Worm (Caenorhabditis elegans) whole organism, L3 larva: ENCODE data around the gene F54H5.5.

Source experiments
- R02D3.7 ChIP-seq: fragments of 150-350 bp; optimal IDR thresholded peaks from 2 replicates; lab custom pipeline; 2014; ENCODE audit warnings: missing biosample characterization, missing genetic modification characterization
- ZK546.5 ChIP-seq: sonication (generic microtip); optimal IDR thresholded peaks from 2 replicates; lab custom pipeline; 2017; ENCODE audit warnings: missing biosample characterization, missing genetic modification characterization
- ama-1 ChIP-seq: fragments of 150-350 bp; optimal IDR thresholded peaks from 2 replicates; lab custom pipeline; 2018
- ceh-16 ChIP-seq: sonication (generic microtip); optimal IDR thresholded peaks from 2 replicates; lab custom pipeline; 2017; ENCODE audit warnings: missing biosample characterization, missing genetic modification characterization
- ceh-28 ChIP-seq: fragments of 150-350 bp; optimal IDR thresholded peaks from 2 replicates; lab custom pipeline; 2014; ENCODE audit warnings: missing biosample characterization, missing genetic modification reagents, missing genetic modification characterization
- ceh-9 ChIP-seq: sonication (generic microtip); optimal IDR thresholded peaks from 2 replicates; lab custom pipeline; 2018; ENCODE audit warnings: missing biosample characterization, missing genetic modification characterization
- daf-12 ChIP-seq: fragments of 150-350 bp; optimal IDR thresholded peaks from 2 replicates; lab custom pipeline; 2014; ENCODE audit warnings: missing biosample characterization, missing genetic modification reagents, missing genetic modification characterization
- egl-27 ChIP-seq: sonication (generic microtip); optimal IDR thresholded peaks from 4 replicates; lab custom pipeline; 2017; ENCODE audit warnings: missing biosample characterization, missing genetic modification reagents, missing genetic modification characterization
- egl-5 ChIP-seq: fragments of 150-350 bp; optimal IDR thresholded peaks from 2 replicates; lab custom pipeline; 2017; ENCODE audit warnings: missing biosample characterization, missing genetic modification reagents, missing genetic modification characterization, inconsistent platforms
- elt-1 ChIP-seq: fragments of 150-350 bp; optimal IDR thresholded peaks from 2 replicates; lab custom pipeline; 2014; ENCODE audit warnings: missing biosample characterization, missing genetic modification characterization
- elt-2 ChIP-seq: sonication (generic microtip); optimal IDR thresholded peaks from 2 replicates; lab custom pipeline; 2016; ENCODE audit warnings: missing genetic modification reagents, mild to moderate bottlenecking, missing genetic modification characterization, missing compliant biosample characterization
- eor-1 ChIP-seq, 2 experiments: fragments of 150-350 bp; optimal IDR thresholded peaks; 2 replicates each; lab custom pipeline; 2014 to 2018; ENCODE audit warnings: missing biosample characterization in 2 of 2, missing genetic modification characterization in 2 of 2
- fkh-2 ChIP-seq: fragments of 150-350 bp; optimal IDR thresholded peaks from 2 replicates; lab custom pipeline; 2014; ENCODE audit warnings: missing biosample characterization, missing genetic modification reagents, missing genetic modification characterization
- hmg-11 ChIP-seq: sonication (generic microtip); optimal IDR thresholded peaks from 2 replicates; lab custom pipeline; 2016; ENCODE audit warnings: missing genetic modification characterization, missing compliant biosample characterization
- lin-39 ChIP-seq: fragments of 150-350 bp; optimal IDR thresholded peaks from 2 replicates; lab custom pipeline; 2018; ENCODE audit warnings: missing biosample characterization, missing genetic modification reagents, missing genetic modification characterization
- mml-1 ChIP-seq: fragments of 150-350 bp; sonication (generic microtip); optimal IDR thresholded peaks from 3 replicates; lab custom pipeline; 2014; ENCODE audit warnings: missing biosample characterization, missing genetic modification characterization
- nfya-1 ChIP-seq: sonication (generic microtip); optimal IDR thresholded peaks from 2 replicates; lab custom pipeline; 2017; ENCODE audit warnings: missing genetic modification characterization, mild to moderate bottlenecking, missing compliant biosample characterization, antibody characterized with exemption, moderate library complexity; ENCODE audit not compliant: insufficient read depth
- nhr-11 ChIP-seq: fragments of 150-350 bp; optimal IDR thresholded peaks from 2 replicates; lab custom pipeline; 2014; ENCODE audit warnings: missing biosample characterization, missing genetic modification characterization
- nhr-25 ChIP-seq: sonication (generic microtip); optimal IDR thresholded peaks from 2 replicates; lab custom pipeline; 2017; ENCODE audit warnings: missing biosample characterization, missing genetic modification characterization
- nhr-28 ChIP-seq: fragments of 150-350 bp; optimal IDR thresholded peaks from 2 replicates; lab custom pipeline; 2014; ENCODE audit warnings: missing biosample characterization, missing genetic modification characterization
- nhr-43 ChIP-seq: sonication (generic microtip); optimal IDR thresholded peaks from 2 replicates; lab custom pipeline; 2016; ENCODE audit warnings: mild to moderate bottlenecking, missing genetic modification characterization, missing compliant biosample characterization; ENCODE audit not compliant: poor library complexity, severe bottlenecking
- nhr-67 ChIP-seq: fragments of 150-350 bp; optimal IDR thresholded peaks from 2 replicates; lab custom pipeline; 2014; ENCODE audit warnings: missing biosample characterization, missing genetic modification characterization
- nhr-77 ChIP-seq: fragments of 150-350 bp; optimal IDR thresholded peaks from 2 replicates; lab custom pipeline; 2014; ENCODE audit warnings: missing biosample characterization, missing genetic modification characterization
- pqm-1 ChIP-seq: fragments of 150-350 bp; optimal IDR thresholded peaks from 2 replicates; lab custom pipeline; 2017; ENCODE audit warnings: missing biosample characterization, missing genetic modification characterization, inconsistent platforms
- sea-2 ChIP-seq: fragments of 150-350 bp; sonication (generic microtip); optimal IDR thresholded peaks from 4 replicates; lab custom pipeline; 2014; ENCODE audit warnings: missing biosample characterization, missing genetic modification reagents, missing genetic modification characterization
- skn-1 ChIP-seq: fragments of 150-350 bp; optimal IDR thresholded peaks from 2 replicates; lab custom pipeline; 2014; ENCODE audit warnings: missing biosample characterization, missing genetic modification characterization
- snpc-4 ChIP-seq: fragments of 150-350 bp; optimal IDR thresholded peaks from 2 replicates; lab custom pipeline; 2014; ENCODE audit warnings: missing biosample characterization, missing genetic modification characterization
- unc-39 ChIP-seq: sonication (generic microtip); optimal IDR thresholded peaks from 4 replicates; lab custom pipeline; 2017; ENCODE audit warnings: missing biosample characterization, missing genetic modification characterization
- unc-62 ChIP-seq: fragments of 150-350 bp; sonication (generic microtip); optimal IDR thresholded peaks from 4 replicates; lab custom pipeline; 2014; ENCODE audit warnings: missing biosample characterization, missing genetic modification reagents, missing genetic modification characterization
- ztf-11 ChIP-seq: fragments of 150-350 bp; optimal IDR thresholded peaks from 2 replicates; lab custom pipeline; 2014; ENCODE audit warnings: missing biosample characterization, missing genetic modification characterization
- ztf-4 ChIP-seq: fragments of 150-350 bp; optimal IDR thresholded peaks from 2 replicates; lab custom pipeline; 2014; ENCODE audit warnings: missing biosample characterization, missing genetic modification characterization

The F54H5.5 gene

DNA sequence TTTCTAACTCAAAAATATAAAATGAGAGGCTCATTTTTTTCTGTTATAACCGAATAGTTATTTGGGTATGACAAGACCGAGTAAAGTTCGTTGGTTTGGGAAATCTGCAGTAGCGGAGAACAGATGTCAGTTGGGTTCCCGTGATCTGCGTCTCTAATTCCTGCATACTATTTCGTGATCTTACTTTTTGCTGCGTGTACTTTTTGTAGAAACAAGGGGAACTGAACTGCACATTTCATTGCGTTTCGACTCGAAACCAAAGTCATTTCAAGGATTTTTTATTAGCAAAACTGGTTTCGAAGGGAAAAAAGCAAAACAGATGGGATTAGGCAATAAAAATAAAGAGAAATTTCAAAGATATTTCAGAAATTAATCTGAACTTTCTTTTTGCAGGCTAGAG, 19.8 kb upstream of the F54H5.5 start:
- TF ChIP-seq ceh-9 (tag; lab: Kevin White, UChicago) (no peak), nhr-11 (tag; lab: Kevin White, UChicago) (no peak), ZK546.5 (tag; lab: Kevin White, UChicago) (no peak), egl-5 (tag; lab: Kevin White, UChicago) (no peak), sea-2 (GFP tag; lab: Kevin White, UChicago) (no peak), lin-39 (no peak), eor-1 (tag; optimal IDR thresholded peaks at IDR 0.05; lab: Kevin White, UChicago) (no peak), ztf-4 (tag; lab: Kevin White, UChicago) (no peak), ceh-28 (no peak), nhr-28 (no peak), nfya-1 (tag; lab: Kevin White, UChicago) (no peak), skn-1 (tag; lab: Kevin White, UChicago) (no peak), nhr-25 (tag; lab: Kevin White, UChicago) (no peak), ama-1 (lab: Kevin White, UChicago) (no peak), nhr-77 (no peak), R02D3.7 (tag; lab: Kevin White, UChicago) (no peak)

- TF ChIP-seq lin-39 (peak; percentile 20), ama-1 (lab: Kevin White, UChicago) (no peak), fkh-2 (tag; lab: Kevin White, UChicago) (no peak), egl-5 (tag; lab: Kevin White, UChicago) (peak; percentile 66), elt-2 (tag; lab: Kevin White, UChicago) (no peak), nhr-67 (tag; lab: Kevin White, UChicago) (no peak), unc-62 (GFP tag; lab: Kevin White, UChicago) (no peak), mml-1 (no peak), egl-27 (tag; lab: Kevin White, UChicago) (no peak)
Observed at ce11 chrII:6642651-6643167, 15.6 kb upstream of the F54H5.5 start, which contains the start of gene T19D12.6. Gene T19D12.6 (minus strand): TSS chrII:6643117.

- no peak for TF ChIP-seq pqm-1
- TF ChIP-seq ceh-16 (tag; lab: Kevin White, UChicago) = no peak
- no peak for TF ChIP-seq ama-1 (lab: Kevin White, UChicago)
- TF ChIP-seq daf-12 = no peak
Observed at ce11 chrII:6642180-6642579, 15.1 kb upstream of the F54H5.5 start.

DNA sequence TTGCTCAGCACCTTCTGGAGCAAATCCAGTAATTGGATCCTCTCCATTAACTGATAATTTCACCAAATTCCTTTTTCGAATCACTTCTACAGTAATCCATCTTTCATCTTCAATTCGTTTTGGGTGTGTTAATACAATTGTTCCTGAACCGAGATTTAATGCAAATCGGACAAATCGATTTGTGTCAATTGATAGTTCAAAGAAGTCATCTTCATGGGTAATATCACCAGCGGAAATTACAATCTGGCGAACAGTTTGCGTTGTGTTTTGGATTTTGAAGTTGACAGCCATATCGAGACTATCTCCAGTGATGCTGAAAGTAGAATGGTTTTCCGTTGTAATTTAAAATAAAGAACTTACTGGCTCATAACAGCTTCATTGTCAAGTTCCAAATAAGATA, 10.8 kb upstream of the F54H5.5 start:
- TF ChIP-seq nhr-25 (tag; lab: Kevin White, UChicago) (no peak), ceh-9 (tag; lab: Kevin White, UChicago) (no peak), ztf-11 (tag; lab: Kevin White, UChicago) (no peak), R02D3.7 (tag; lab: Kevin White, UChicago) (no peak)

DNA sequence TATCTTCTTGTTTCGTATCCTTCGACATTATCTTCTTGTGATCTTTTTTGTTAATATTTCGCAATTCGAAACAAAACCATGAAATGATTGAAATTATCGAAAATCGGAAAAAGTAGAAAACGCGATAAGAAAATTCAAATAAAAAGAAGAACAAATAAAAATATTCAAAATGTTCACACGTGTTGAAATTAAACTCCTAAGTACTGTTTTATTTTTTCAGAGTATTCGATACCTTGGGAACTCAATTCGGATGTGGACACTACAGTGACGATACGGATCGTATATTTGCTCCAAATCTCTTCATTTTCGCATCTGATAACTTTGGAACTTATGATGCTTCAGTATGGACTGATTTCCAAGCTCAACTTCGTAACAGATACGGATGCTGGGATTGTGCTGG, 9.1 kb upstream of the F54H5.5 start, which contains the start of gene T19D12.5:
TSS of gene T19D12.5 (minus strand) at position 101 of the 400 bp plus-strand sequence.
- TF ChIP-seq nhr-28 (no peak), elt-1 (tag; lab: Kevin White, UChicago) (no peak), nhr-43 (tag; lab: Kevin White, UChicago) (no peak), nhr-11 (tag; lab: Kevin White, UChicago) (no peak), unc-39 (tag; lab: Kevin White, UChicago) (no peak), lin-39 (no peak), egl-5 (tag; lab: Kevin White, UChicago) (no peak), hmg-11 (no peak), snpc-4 (tag; lab: Kevin White, UChicago) (no peak), nhr-77 (no peak), ZK546.5 (tag; lab: Kevin White, UChicago) (no peak)

- TF ChIP-seq ceh-9 (tag; lab: Kevin White, UChicago) (no peak), elt-2 (tag; lab: Kevin White, UChicago) (peak; percentile 54)
Observed at ce11 chrII:6631995-6632394, 4.9 kb upstream of the F54H5.5 start.
